Worm (Caenorhabditis elegans) whole organism, mixed stage, embryonic: ENCODE data around the gene grd-9.

ENCODE experiments used
- M03D4.4 ChIP-seq: sonication (generic microtip); optimal IDR thresholded peaks from 2 replicates; lab custom pipeline; 2017; ENCODE audit warnings: mild to moderate bottlenecking, missing genetic modification characterization, missing compliant biosample characterization
- bed-3 ChIP-seq: fragments of 200-800 bp; sonication (Bioruptor generic); optimal IDR thresholded peaks from 3 replicates; lab custom pipeline; 2018; ENCODE audit warnings: mild to moderate bottlenecking, missing genetic modification characterization, moderate library complexity, missing compliant biosample characterization
- blmp-1 ChIP-seq: fragments of 150-350 bp; optimal IDR thresholded peaks from 2 replicates; lab custom pipeline; 2014; ENCODE audit warnings: missing biosample characterization, missing genetic modification characterization
- ceh-39 ChIP-seq: fragments of 150-350 bp; optimal IDR thresholded peaks from 2 replicates; lab custom pipeline; 2014; ENCODE audit warnings: missing biosample characterization, missing genetic modification characterization
- ceh-43 ChIP-seq: fragments of 200-800 bp; sonication (Bioruptor generic); optimal IDR thresholded peaks from 2 replicates; lab custom pipeline; 2018; ENCODE audit warnings: mild to moderate bottlenecking, missing genetic modification characterization, moderate library complexity, missing compliant biosample characterization
- ceh-83 ChIP-seq: fragments of 200-800 bp; sonication (Bioruptor generic); optimal IDR thresholded peaks from 2 replicates; lab custom pipeline; 2018; ENCODE audit warnings: mild to moderate bottlenecking, missing genetic modification characterization, missing compliant biosample characterization
- ces-1 ChIP-seq: fragments of 150-350 bp; optimal IDR thresholded peaks from 2 replicates; lab custom pipeline; 2014; ENCODE audit warnings: missing biosample characterization, missing genetic modification reagents, missing genetic modification characterization
- cnd-1 ChIP-seq: fragments of 200-800 bp; sonication (Bioruptor generic); optimal IDR thresholded peaks from 2 replicates; lab custom pipeline; 2018; ENCODE audit warnings: mild to moderate bottlenecking, missing genetic modification characterization, missing compliant biosample characterization
- drap-1 ChIP-seq: fragments of 200-800 bp; sonication (Bioruptor generic); optimal IDR thresholded peaks from 3 replicates; lab custom pipeline; 2018; ENCODE audit warnings: mild to moderate bottlenecking, missing genetic modification characterization, missing compliant biosample characterization
- elt-1 ChIP-seq: sonication (generic microtip); optimal IDR thresholded peaks from 2 replicates; lab custom pipeline; 2017; ENCODE audit warnings: missing genetic modification characterization, mild to moderate bottlenecking, missing compliant biosample characterization, antibody characterized with exemption, moderate library complexity, borderline replicate concordance; ENCODE audit not compliant: insufficient read depth
- elt-3 ChIP-seq: fragments of 150-350 bp; optimal IDR thresholded peaks from 2 replicates; lab custom pipeline; 2014; ENCODE audit warnings: missing biosample characterization, missing genetic modification characterization
- flh-1 ChIP-seq: fragments of 200-800 bp; sonication (Bioruptor generic); optimal IDR thresholded peaks from 2 replicates; lab custom pipeline; 2018; ENCODE audit warnings: mild to moderate bottlenecking, missing genetic modification characterization, moderate library complexity, missing compliant biosample characterization
- ham-2 ChIP-seq: fragments of 200-800 bp; sonication (Bioruptor generic); optimal IDR thresholded peaks from 2 replicates; lab custom pipeline; 2018; ENCODE audit warnings: mild to moderate bottlenecking, missing genetic modification characterization, missing compliant biosample characterization
- hlh-1 ChIP-seq: fragments of 150-350 bp; optimal IDR thresholded peaks from 2 replicates; lab custom pipeline; 2014; ENCODE audit warnings: missing biosample characterization, missing genetic modification reagents, missing genetic modification characterization
- lin-13 ChIP-seq: fragments of 150-350 bp; optimal IDR thresholded peaks from 2 replicates; lab custom pipeline; 2014; ENCODE audit warnings: missing biosample characterization, missing genetic modification characterization
- lin-32 ChIP-seq: fragments of 200-800 bp; sonication (Bioruptor generic); optimal IDR thresholded peaks from 2 replicates; lab custom pipeline; 2018; ENCODE audit warnings: mild to moderate bottlenecking, missing genetic modification characterization, missing compliant biosample characterization
- mab-5 ChIP-seq: fragments of 150-350 bp; optimal IDR thresholded peaks from 2 replicates; lab custom pipeline; 2014; ENCODE audit warnings: missing biosample characterization, missing genetic modification characterization
- mep-1 ChIP-seq: fragments of 150-350 bp; optimal IDR thresholded peaks from 2 replicates; lab custom pipeline; 2017; ENCODE audit warnings: missing biosample characterization, missing genetic modification reagents, missing genetic modification characterization, inconsistent platforms
- mls-2 ChIP-seq: sonication (generic microtip); optimal IDR thresholded peaks from 2 replicates; lab custom pipeline; 2016; ENCODE audit warnings: mild to moderate bottlenecking, missing genetic modification characterization, moderate library complexity, missing compliant biosample characterization
- nhr-12 ChIP-seq: fragments of 150-350 bp; optimal IDR thresholded peaks from 2 replicates; lab custom pipeline; 2014; ENCODE audit warnings: missing biosample characterization, missing genetic modification characterization
- nhr-2 ChIP-seq: fragments of 150-350 bp; optimal IDR thresholded peaks from 2 replicates; lab custom pipeline; 2014; ENCODE audit warnings: missing biosample characterization, missing genetic modification characterization
- nhr-237 ChIP-seq: fragments of 150-350 bp; optimal IDR thresholded peaks from 2 replicates; lab custom pipeline; 2014; ENCODE audit warnings: missing biosample characterization, missing genetic modification characterization
- nhr-28 ChIP-seq: fragments of 150-350 bp; optimal IDR thresholded peaks from 2 replicates; lab custom pipeline; 2014; ENCODE audit warnings: missing biosample characterization, missing genetic modification characterization
- nhr-76 ChIP-seq: sonication (generic microtip); optimal IDR thresholded peaks from 2 replicates; lab custom pipeline; 2017; ENCODE audit warnings: missing biosample characterization, missing genetic modification characterization
- pha-4 ChIP-seq: fragments of 150-350 bp; optimal IDR thresholded peaks from 2 replicates; lab custom pipeline; 2018; ENCODE audit warnings: missing biosample characterization, missing genetic modification reagents, missing genetic modification characterization
- sem-2 ChIP-seq: fragments of 200-800 bp; sonication (Bioruptor generic); optimal IDR thresholded peaks from 2 replicates; lab custom pipeline; 2018; ENCODE audit warnings: mild to moderate bottlenecking, missing genetic modification characterization, missing compliant biosample characterization
- tbx-8 ChIP-seq: fragments of 200-800 bp; sonication (Bioruptor generic); optimal IDR thresholded peaks from 2 replicates; lab custom pipeline; 2018; ENCODE audit warnings: mild to moderate bottlenecking, missing genetic modification characterization, moderate library complexity, missing compliant biosample characterization
- unc-120 ChIP-seq: sonication (generic microtip); optimal IDR thresholded peaks from 2 replicates; lab custom pipeline; 2017; ENCODE audit warnings: missing genetic modification characterization, missing compliant biosample characterization; ENCODE audit not compliant: poor library complexity, severe bottlenecking
- unc-39 ChIP-seq: fragments of 150-350 bp; optimal IDR thresholded peaks from 2 replicates; lab custom pipeline; 2014; ENCODE audit warnings: missing biosample characterization, missing genetic modification characterization
- unc-62 ChIP-seq: fragments of 150-350 bp; optimal IDR thresholded peaks from 2 replicates; lab custom pipeline; 2014; ENCODE audit warnings: missing biosample characterization, missing genetic modification reagents, missing genetic modification characterization
- zip-8 ChIP-seq: fragments of 150-350 bp; optimal IDR thresholded peaks from 2 replicates; lab custom pipeline; 2014; ENCODE audit warnings: missing biosample characterization, missing genetic modification characterization
- ztf-11 ChIP-seq: fragments of 150-350 bp; optimal IDR thresholded peaks from 2 replicates; lab custom pipeline; 2014; ENCODE audit warnings: missing biosample characterization, missing genetic modification characterization

grd-9 gene

DNA sequence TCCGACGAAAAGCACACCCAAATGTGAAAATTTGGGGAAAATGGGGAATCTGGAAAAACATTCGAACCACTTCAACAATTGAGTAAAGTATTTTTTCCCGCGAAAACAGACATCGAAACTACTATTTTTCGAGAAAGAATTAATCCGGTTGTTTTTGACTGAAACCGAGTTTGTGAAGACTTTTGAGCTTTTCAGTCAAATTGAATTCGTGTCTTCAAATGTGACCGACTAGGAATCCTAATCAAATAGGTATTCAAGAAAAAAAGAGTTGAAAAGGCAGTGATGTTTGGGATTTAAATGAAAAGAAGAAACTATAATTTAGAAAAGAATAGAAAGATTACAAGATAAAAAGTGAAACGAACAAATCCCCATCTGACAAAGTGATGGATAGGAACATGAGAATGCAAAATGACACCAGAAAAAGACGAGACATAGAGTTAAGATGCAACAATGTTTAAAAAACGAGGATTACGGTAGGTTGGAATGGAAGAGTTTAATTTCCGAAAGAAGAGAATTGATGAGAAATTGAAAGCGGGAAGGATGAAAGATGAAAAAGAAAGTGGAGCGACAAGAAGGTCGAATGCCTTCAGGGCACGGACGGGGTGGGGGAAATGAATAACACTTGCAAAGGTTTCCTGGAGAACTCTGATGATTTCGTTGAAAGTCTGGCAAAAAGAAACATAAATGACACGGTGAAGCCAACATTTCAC lies 32.5 kb upstream of the grd-9 start, which contains the start of gene F26F12.8:
F26F12.8 (minus strand) TSS at position 51 of the 710 bp plus-strand sequence.
- TF ChIP-seq ces-1 (GFP tag; lab: Kevin White, UChicago): no peak
- no peak for TF ChIP-seq elt-1
- TF ChIP-seq nhr-28 (tag; lab: Kevin White, UChicago): no peak
- TF ChIP-seq ztf-11 (tag; lab: Kevin White, UChicago): no peak
- no peak for TF ChIP-seq bed-3 (GFP tag; lab: Kevin White, UChicago)
- TF ChIP-seq ham-2 (GFP tag; lab: Kevin White, UChicago): no peak
- no peak for TF ChIP-seq drap-1 (GFP tag; lab: Kevin White, UChicago)
- TF ChIP-seq unc-39 (tag; lab: Kevin White, UChicago): no peak
- TF ChIP-seq M03D4.4 (tag; lab: Kevin White, UChicago): no peak
- no peak for TF ChIP-seq unc-62 (GFP tag; lab: Kevin White, UChicago)
- TF ChIP-seq tbx-8 (GFP tag; lab: Kevin White, UChicago): no peak
- no peak for TF ChIP-seq nhr-76
- no peak for TF ChIP-seq lin-32
- TF ChIP-seq mep-1 (tag; lab: Kevin White, UChicago): no peak

ce11 chrV:5865085-5865484 lies 30.0 kb upstream of the grd-9 start, which contains the start of gene F26F12.5:
F26F12.5 (minus strand) TSS chrV:5865185.
- TF ChIP-seq drap-1 (GFP tag; lab: Kevin White, UChicago) (no peak), M03D4.4 (tag; lab: Kevin White, UChicago) (no peak), ham-2 (GFP tag; lab: Kevin White, UChicago) (no peak), ces-1 (GFP tag; lab: Kevin White, UChicago) (no peak), nhr-2 (tag; lab: Kevin White, UChicago) (no peak), pha-4 (tag; lab: Kevin White, UChicago) (no peak), ceh-83 (GFP tag; lab: Kevin White, UChicago) (no peak), tbx-8 (GFP tag; lab: Kevin White, UChicago) (no peak), mab-5 (no peak), ceh-43 (GFP tag; lab: Kevin White, UChicago) (no peak), bed-3 (GFP tag; lab: Kevin White, UChicago) (no peak), nhr-237 (tag; lab: Kevin White, UChicago) (no peak), lin-13 (tag; lab: Kevin White, UChicago) (no peak), nhr-12 (tag; lab: Kevin White, UChicago) (no peak), unc-120 (tag; lab: Kevin White, UChicago) (no peak), ceh-39 (tag; lab: Kevin White, UChicago) (no peak), flh-1 (GFP tag; lab: Kevin White, UChicago) (no peak), elt-1 (no peak), elt-3 (tag; lab: Kevin White, UChicago) (no peak)
- TF ChIP-seq, all 35 proteins: peak for 0

ce11 chrV:5869227-5869626 lies 25.9 kb upstream of the grd-9 start, which contains the start of gene F26F12.4:
F26F12.4 (minus strand) TSS chrV:5869327.
- TF ChIP-seq ceh-43 (GFP tag; lab: Kevin White, UChicago) (no peak), blmp-1 (tag; lab: Kevin White, UChicago) (no peak), nhr-28 (tag; lab: Kevin White, UChicago) (no peak), ceh-83 (GFP tag; lab: Kevin White, UChicago) (no peak), lin-13 (tag; lab: Kevin White, UChicago) (no peak), pha-4 (tag; lab: Kevin White, UChicago) (no peak), sem-2 (GFP tag; lab: Kevin White, UChicago) (no peak), ces-1 (GFP tag; lab: Kevin White, UChicago) (no peak), zip-8 (tag; lab: Kevin White, UChicago) (no peak), mls-2 (tag; lab: Kevin White, UChicago) (no peak), nhr-2 (tag; lab: Kevin White, UChicago) (no peak), cnd-1 (tag; lab: Kevin White, UChicago) (no peak), lin-32 (no peak)

- no peak for TF ChIP-seq nhr-76
- no peak for TF ChIP-seq pha-4 (tag; lab: Kevin White, UChicago)
- no peak for TF ChIP-seq hlh-1 (tag; lab: Kevin White, UChicago)
- TF ChIP-seq lin-13 (tag; lab: Kevin White, UChicago): no peak
Observed at ce11 chrV:5871759-5872158, 23.4 kb upstream of the grd-9 start, which contains the start of gene C02G6.2. C02G6.2 (plus strand) TSS chrV:5872059.
